Worm (Caenorhabditis elegans) whole organism, early embryonic: ENCODE measurements around the gene Y27F2A.9.

Source experiments
- B0310.2 ChIP-seq: sonication (generic microtip); optimal IDR thresholded peaks from 2 replicates; lab custom pipeline; 2016; ENCODE audit warnings: mild to moderate bottlenecking, missing genetic modification characterization, missing compliant biosample characterization
- F13C5.2 ChIP-seq: sonication (generic microtip); optimal IDR thresholded peaks from 2 replicates; lab custom pipeline; 2017; ENCODE audit warnings: mild to moderate bottlenecking, missing genetic modification characterization, inconsistent platforms, missing compliant biosample characterization
- aly-1 ChIP-seq: sonication (generic microtip); optimal IDR thresholded peaks from 2 replicates; lab custom pipeline; 2016; ENCODE audit warnings: missing genetic modification characterization, missing compliant biosample characterization
- ama-1 ChIP-seq: fragments of 150-350 bp; optimal IDR thresholded peaks from 2 replicates; lab custom pipeline; 2014
- ceh-13 ChIP-seq: fragments of 200-800 bp; sonication (Bioruptor generic); optimal IDR thresholded peaks from 2 replicates; lab custom pipeline; 2018; ENCODE audit warnings: mild to moderate bottlenecking, missing genetic modification characterization, missing compliant biosample characterization
- ceh-36 ChIP-seq: sonication (generic microtip); optimal IDR thresholded peaks from 2 replicates; lab custom pipeline; 2016; ENCODE audit warnings: missing genetic modification characterization, inconsistent platforms, missing compliant biosample characterization
- ets-7 ChIP-seq: sonication (generic microtip); optimal IDR thresholded peaks from 2 replicates; lab custom pipeline; 2016; ENCODE audit warnings: missing genotype, missing genetic modification characterization, missing compliant biosample characterization
- flt-1 ChIP-seq: fragments of 200-800 bp; sonication (Bioruptor generic); IDR thresholded peaks from 2 replicates; pipeline ENCODE4 v1.3.6; 2022; ENCODE audit warnings: missing genetic modification characterization, missing compliant biosample characterization
- hmbx-1 ChIP-seq: sonication (generic microtip); optimal IDR thresholded peaks from 2 replicates; lab custom pipeline; 2016; ENCODE audit warnings: mild to moderate bottlenecking, missing genetic modification characterization, missing compliant biosample characterization
- hmg-4 ChIP-seq: fragments of 200-800 bp; sonication (Bioruptor generic); optimal IDR thresholded peaks from 2 replicates; lab custom pipeline; 2018; ENCODE audit warnings: mild to moderate bottlenecking, missing genetic modification characterization, missing compliant biosample characterization
- hnd-1 ChIP-seq: sonication (generic microtip); optimal IDR thresholded peaks from 2 replicates; lab custom pipeline; 2016; ENCODE audit warnings: missing genetic modification characterization, missing compliant biosample characterization
- pes-1 ChIP-seq: fragments of 200-800 bp; sonication (Bioruptor generic); IDR thresholded peaks from 2 replicates; pipeline ENCODE4 v1.3.6; 2022; ENCODE audit warnings: missing genetic modification reagents, missing genetic modification characterization, missing compliant biosample characterization
- scrt-1 ChIP-seq: fragments of 200-800 bp; sonication (Bioruptor generic); IDR thresholded peaks from 2 replicates; pipeline ENCODE4 v1.3.6; 2022; ENCODE audit warnings: missing genetic modification characterization, missing compliant biosample characterization
- sea-1 ChIP-seq: fragments of 200-800 bp; sonication (Bioruptor generic); conservative IDR thresholded peaks from 2 replicates; pipeline ENCODE4 v1.3.6; 2022; ENCODE audit warnings: missing genetic modification characterization, missing compliant biosample characterization
- tbx-11 ChIP-seq: fragments of 200-800 bp; sonication (Bioruptor generic); IDR thresholded peaks from 2 replicates; pipeline ENCODE4 v1.3.6; 2022; ENCODE audit warnings: missing genetic modification characterization, missing compliant biosample characterization
- tbx-37 ChIP-seq: fragments of 200-800 bp; sonication (Bioruptor generic); conservative IDR thresholded peaks from 2 replicates; pipeline ENCODE4 v1.3.6; 2022; ENCODE audit warnings: missing genetic modification reagents, missing genetic modification characterization, missing compliant biosample characterization
- tra-4 ChIP-seq: sonication (generic microtip); optimal IDR thresholded peaks from 2 replicates; lab custom pipeline; 2017; ENCODE audit warnings: missing genetic modification characterization, missing compliant biosample characterization

Y27F2A.9 gene

ce11 chrII:3158985-3159384 is 32.5 kb downstream of the Y27F2A.9 start, which contains the start of gene sri-34:
TSS of gene sri-34 (minus strand) at chrII:3159085.
- TF ChIP-seq ceh-13 (GFP tag; lab: Kevin White, UChicago) (no peak), hmbx-1 (tag; lab: Kevin White, UChicago) (no peak), aly-1 (tag; lab: Kevin White, UChicago) (no peak), ama-1 (lab: Kevin White, UChicago) (no peak), hnd-1 (tag; lab: Kevin White, UChicago) (no peak), F13C5.2 (tag; lab: Kevin White, UChicago) (no peak), hmg-4 (GFP tag; lab: Kevin White, UChicago) (no peak), ets-7 (tag; lab: Kevin White, UChicago) (no peak), ceh-36 (tag; lab: Kevin White, UChicago) (no peak), tbx-11 (GFP tag; lab: Robert Waterston, UW) (no peak), flt-1 (GFP tag; lab: Robert Waterston, UW) (no peak), sea-1 (no peak), scrt-1 (GFP tag; lab: Robert Waterston, UW) (no peak), B0310.2 (no peak), pes-1 (GFP tag; lab: Robert Waterston, UW) (no peak), tbx-37 (GFP tag; lab: Robert Waterston, UW) (no peak), tra-4 (no peak)

- TF ChIP-seq ets-7 (tag; lab: Kevin White, UChicago) (no peak), sea-1 (no peak), hmg-4 (GFP tag; lab: Kevin White, UChicago) (no peak), B0310.2 (no peak), hnd-1 (tag; lab: Kevin White, UChicago) (no peak), tbx-37 (GFP tag; lab: Robert Waterston, UW) (no peak), scrt-1 (GFP tag; lab: Robert Waterston, UW) (no peak), aly-1 (tag; lab: Kevin White, UChicago) (no peak), ama-1 (lab: Kevin White, UChicago) (no peak), tbx-11 (GFP tag; lab: Robert Waterston, UW) (no peak), F13C5.2 (tag; lab: Kevin White, UChicago) (no peak), ceh-13 (GFP tag; lab: Kevin White, UChicago) (no peak), pes-1 (GFP tag; lab: Robert Waterston, UW) (no peak)
These were observed 34.7 kb downstream of the Y27F2A.9 start, which contains the start of gene sri-33 for ce11 chrII:3156749-3157148. TSS of gene sri-33 (minus strand) at chrII:3156849.

- no peak for TF ChIP-seq tbx-37 (GFP tag; lab: Robert Waterston, UW)
- no peak for TF ChIP-seq tra-4
- TF ChIP-seq aly-1 (tag; lab: Kevin White, UChicago) = no peak
- no peak for TF ChIP-seq ama-1 (lab: Kevin White, UChicago)
- no peak for TF ChIP-seq ets-7 (tag; lab: Kevin White, UChicago)
- no peak for TF ChIP-seq hmbx-1 (tag; lab: Kevin White, UChicago)
- TF ChIP-seq ceh-36 (tag; lab: Kevin White, UChicago) = no peak
- TF ChIP-seq sea-1 = no peak
- TF ChIP-seq hnd-1 (tag; lab: Kevin White, UChicago) = no peak
- TF ChIP-seq flt-1 (GFP tag; lab: Robert Waterston, UW) = no peak
- no peak for TF ChIP-seq tbx-11 (GFP tag; lab: Robert Waterston, UW)
- no peak for TF ChIP-seq ceh-13 (GFP tag; lab: Kevin White, UChicago)
- no peak for TF ChIP-seq scrt-1 (GFP tag; lab: Robert Waterston, UW)
- TF ChIP-seq F13C5.2 (tag; lab: Kevin White, UChicago) = no peak
- no peak for TF ChIP-seq B0310.2
- no peak for TF ChIP-seq pes-1 (GFP tag; lab: Robert Waterston, UW)
- TF ChIP-seq hmg-4 (GFP tag; lab: Kevin White, UChicago) = no peak
These were observed 37.1 kb downstream of the Y27F2A.9 start, which contains the start of gene sri-32 for ce11 chrII:3154383-3154782. TSS of gene sri-32 (minus strand) at chrII:3154483.

ce11 chrII:3151615-3152014 is 39.8 kb downstream of the Y27F2A.9 start, which contains the start of the genes T10D4.14 and T10D4.19:
TSS of gene T10D4.14 (minus strand) at chrII:3151715.
TSS of gene T10D4.19 (plus strand) at chrII:3151918.
- TF ChIP-seq ama-1 (lab: Kevin White, UChicago) (no peak), hmbx-1 (tag; lab: Kevin White, UChicago) (no peak)

ce11 chrII:3149521-3150190 is 41.8 kb downstream of the Y27F2A.9 start, which contains the start of the genes T10D4.11 and T10D4.1:
TSS of gene T10D4.11 (minus strand) at chrII:3149621.
TSS of gene T10D4.1 (plus strand) at chrII:3150140.
- TF ChIP-seq hnd-1 (tag; lab: Kevin White, UChicago) = no peak
- no peak for TF ChIP-seq ets-7 (tag; lab: Kevin White, UChicago)
- no peak for TF ChIP-seq flt-1 (GFP tag; lab: Robert Waterston, UW)
- no peak for TF ChIP-seq sea-1
- TF ChIP-seq tra-4 = no peak
- no peak for TF ChIP-seq aly-1 (tag; lab: Kevin White, UChicago)
- TF ChIP-seq ceh-36 (tag; lab: Kevin White, UChicago) = no peak
- no peak for TF ChIP-seq hmbx-1 (tag; lab: Kevin White, UChicago)
- TF ChIP-seq ama-1 (lab: Kevin White, UChicago) = no peak
- TF ChIP-seq pes-1 (GFP tag; lab: Robert Waterston, UW) = no peak
- no peak for TF ChIP-seq F13C5.2 (tag; lab: Kevin White, UChicago)
- TF ChIP-seq scrt-1 (GFP tag; lab: Robert Waterston, UW) = no peak
- no peak for TF ChIP-seq tbx-37 (GFP tag; lab: Robert Waterston, UW)
- no peak for TF ChIP-seq B0310.2
- TF ChIP-seq tbx-11 (GFP tag; lab: Robert Waterston, UW) = no peak
- no peak for TF ChIP-seq hmg-4 (GFP tag; lab: Kevin White, UChicago)
- no peak for TF ChIP-seq ceh-13 (GFP tag; lab: Kevin White, UChicago)

ce11 chrII:3148404-3148803 is 43.0 kb downstream of the Y27F2A.9 start:
- TF ChIP-seq tbx-11 (GFP tag; lab: Robert Waterston, UW) = no peak
- TF ChIP-seq pes-1 (GFP tag; lab: Robert Waterston, UW) = no peak

ce11 chrII:3145842-3146241 is 45.6 kb downstream of the Y27F2A.9 start, which contains the start of gene T10D4.15:
TSS of gene T10D4.15 (plus strand) at chrII:3146142.
- TF ChIP-seq scrt-1 (GFP tag; lab: Robert Waterston, UW) (no peak), ets-7 (tag; lab: Kevin White, UChicago) (no peak), flt-1 (GFP tag; lab: Robert Waterston, UW) (no peak), ceh-13 (GFP tag; lab: Kevin White, UChicago) (no peak), sea-1 (no peak), hnd-1 (tag; lab: Kevin White, UChicago) (no peak), hmbx-1 (tag; lab: Kevin White, UChicago) (no peak), pes-1 (GFP tag; lab: Robert Waterston, UW) (no peak), B0310.2 (no peak), hmg-4 (GFP tag; lab: Kevin White, UChicago) (no peak), tra-4 (no peak), ama-1 (lab: Kevin White, UChicago) (no peak), aly-1 (tag; lab: Kevin White, UChicago) (no peak), ceh-36 (tag; lab: Kevin White, UChicago) (no peak)
